Worm (Caenorhabditis elegans) whole organism, early embryonic: Measurements from ENCODE around the gene srj-44.

ENCODE experiments used
- B0310.2 ChIP-seq: sonication (generic microtip); optimal IDR thresholded peaks from 2 replicates; lab custom pipeline; 2016; ENCODE audit warnings: mild to moderate bottlenecking, missing genetic modification characterization, missing compliant biosample characterization
- F13C5.2 ChIP-seq: sonication (generic microtip); optimal IDR thresholded peaks from 2 replicates; lab custom pipeline; 2017; ENCODE audit warnings: mild to moderate bottlenecking, missing genetic modification characterization, inconsistent platforms, missing compliant biosample characterization
- aly-1 ChIP-seq: sonication (generic microtip); optimal IDR thresholded peaks from 2 replicates; lab custom pipeline; 2016; ENCODE audit warnings: missing genetic modification characterization, missing compliant biosample characterization
- ama-1 ChIP-seq: fragments of 150-350 bp; optimal IDR thresholded peaks from 2 replicates; lab custom pipeline; 2014
- ceh-13 ChIP-seq: fragments of 200-800 bp; sonication (Bioruptor generic); optimal IDR thresholded peaks from 2 replicates; lab custom pipeline; 2018; ENCODE audit warnings: mild to moderate bottlenecking, missing genetic modification characterization, missing compliant biosample characterization
- ceh-36 ChIP-seq: sonication (generic microtip); optimal IDR thresholded peaks from 2 replicates; lab custom pipeline; 2016; ENCODE audit warnings: missing genetic modification characterization, inconsistent platforms, missing compliant biosample characterization
- ets-7 ChIP-seq: sonication (generic microtip); optimal IDR thresholded peaks from 2 replicates; lab custom pipeline; 2016; ENCODE audit warnings: missing genotype, missing genetic modification characterization, missing compliant biosample characterization
- flt-1 ChIP-seq: fragments of 200-800 bp; sonication (Bioruptor generic); IDR thresholded peaks from 2 replicates; pipeline ENCODE4 v1.3.6; 2022; ENCODE audit warnings: missing genetic modification characterization, missing compliant biosample characterization
- hmbx-1 ChIP-seq: sonication (generic microtip); optimal IDR thresholded peaks from 2 replicates; lab custom pipeline; 2016; ENCODE audit warnings: mild to moderate bottlenecking, missing genetic modification characterization, missing compliant biosample characterization
- hmg-4 ChIP-seq: fragments of 200-800 bp; sonication (Bioruptor generic); optimal IDR thresholded peaks from 2 replicates; lab custom pipeline; 2018; ENCODE audit warnings: mild to moderate bottlenecking, missing genetic modification characterization, missing compliant biosample characterization
- hnd-1 ChIP-seq: sonication (generic microtip); optimal IDR thresholded peaks from 2 replicates; lab custom pipeline; 2016; ENCODE audit warnings: missing genetic modification characterization, missing compliant biosample characterization
- pes-1 ChIP-seq: fragments of 200-800 bp; sonication (Bioruptor generic); IDR thresholded peaks from 2 replicates; pipeline ENCODE4 v1.3.6; 2022; ENCODE audit warnings: missing genetic modification reagents, missing genetic modification characterization, missing compliant biosample characterization
- scrt-1 ChIP-seq: fragments of 200-800 bp; sonication (Bioruptor generic); IDR thresholded peaks from 2 replicates; pipeline ENCODE4 v1.3.6; 2022; ENCODE audit warnings: missing genetic modification characterization, missing compliant biosample characterization
- sea-1 ChIP-seq: fragments of 200-800 bp; sonication (Bioruptor generic); conservative IDR thresholded peaks from 2 replicates; pipeline ENCODE4 v1.3.6; 2022; ENCODE audit warnings: missing genetic modification characterization, missing compliant biosample characterization
- tbx-11 ChIP-seq: fragments of 200-800 bp; sonication (Bioruptor generic); IDR thresholded peaks from 2 replicates; pipeline ENCODE4 v1.3.6; 2022; ENCODE audit warnings: missing genetic modification characterization, missing compliant biosample characterization
- tbx-37 ChIP-seq: fragments of 200-800 bp; sonication (Bioruptor generic); conservative IDR thresholded peaks from 2 replicates; pipeline ENCODE4 v1.3.6; 2022; ENCODE audit warnings: missing genetic modification reagents, missing genetic modification characterization, missing compliant biosample characterization
- tra-4 ChIP-seq: sonication (generic microtip); optimal IDR thresholded peaks from 2 replicates; lab custom pipeline; 2017; ENCODE audit warnings: missing genetic modification characterization, missing compliant biosample characterization

Gene srj-44

DNA sequence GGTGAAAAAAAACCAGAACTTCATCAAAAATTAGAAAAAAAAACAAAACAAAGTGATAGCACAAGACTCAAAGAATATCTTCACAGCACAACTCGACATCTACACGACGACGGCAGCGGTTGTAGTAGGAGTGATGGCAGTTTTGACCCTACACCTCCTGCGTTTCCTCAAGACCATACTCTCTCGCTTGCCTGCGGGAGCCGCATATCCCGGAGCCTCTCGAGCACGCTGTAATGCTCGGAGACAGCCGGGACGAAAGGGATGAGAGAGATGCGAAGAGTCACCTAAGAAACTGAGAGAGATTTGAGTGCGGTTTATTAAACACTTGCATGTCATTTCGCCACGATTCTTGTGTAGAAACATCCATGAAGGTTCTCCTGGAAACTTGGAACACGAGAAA is 36.2 kb downstream of the srj-44 start:
- TF ChIP-seq pes-1 (GFP tag; lab: Robert Waterston, UW): no peak
- TF ChIP-seq tra-4: no peak
- TF ChIP-seq tbx-11 (GFP tag; lab: Robert Waterston, UW): no peak; the same call in 1 of the 2 replicates
- no peak for TF ChIP-seq flt-1
- no peak for TF ChIP-seq ceh-13 (GFP tag; lab: Kevin White, UChicago)
- TF ChIP-seq aly-1 (tag; lab: Kevin White, UChicago): no peak
- TF ChIP-seq ama-1 (lab: Kevin White, UChicago): no peak

DNA sequence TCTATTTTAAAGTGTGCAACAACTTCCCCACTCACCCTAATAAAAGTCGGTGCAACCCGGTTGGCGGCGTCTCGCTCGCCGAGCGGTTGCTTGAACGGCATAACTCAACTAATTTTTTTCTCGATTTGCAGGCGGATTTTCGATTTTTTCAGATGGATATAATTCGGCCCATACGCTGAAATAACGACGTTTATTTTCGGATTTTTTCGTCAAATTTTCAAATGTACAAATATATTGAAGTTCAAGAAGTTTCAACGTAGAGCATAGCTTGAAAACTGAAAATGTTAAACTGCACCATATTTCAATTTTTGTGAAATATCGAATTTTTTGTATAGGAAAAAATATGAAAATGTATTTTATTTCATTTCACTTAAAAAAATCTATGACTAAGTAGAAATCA is 37.9 kb downstream of the srj-44 start, which contains the start of gene ketn-1:
Gene ketn-1 (minus strand): TSS at position 101 of the 400 bp plus-strand sequence.
- TF ChIP-seq F13C5.2 (tag; lab: Kevin White, UChicago) (no peak), ama-1 (lab: Kevin White, UChicago) (no peak), hmg-4 (GFP tag; lab: Kevin White, UChicago) (no peak), hnd-1 (tag; lab: Kevin White, UChicago) (no peak), ceh-36 (tag; lab: Kevin White, UChicago) (no peak)

- TF ChIP-seq aly-1 (tag; lab: Kevin White, UChicago) (no peak), tra-4 (no peak), scrt-1 (GFP tag; lab: Robert Waterston, UW) (no peak), sea-1 (GFP tag; lab: Robert Waterston, UW) (no peak)
Measured at ce11 chrV:2803258-2803657, 42.4 kb downstream of the srj-44 start.

ce11 chrV:2801955-2802354 is 43.7 kb downstream of the srj-44 start:
- TF ChIP-seq flt-1 (no peak), tbx-37 (GFP tag; lab: Robert Waterston, UW) (no peak), ets-7 (tag; lab: Kevin White, UChicago) (no peak), sea-1 (GFP tag; lab: Robert Waterston, UW) (no peak), ama-1 (lab: Kevin White, UChicago) (no peak), B0310.2 (tag; lab: Kevin White, UChicago) (no peak), hmbx-1 (tag; lab: Kevin White, UChicago) (no peak), tra-4 (no peak), scrt-1 (GFP tag; lab: Robert Waterston, UW) (no peak), hnd-1 (tag; lab: Kevin White, UChicago) (no peak), F13C5.2 (tag; lab: Kevin White, UChicago) (no peak), hmg-4 (GFP tag; lab: Kevin White, UChicago) (no peak), ceh-36 (tag; lab: Kevin White, UChicago) (no peak)

DNA sequence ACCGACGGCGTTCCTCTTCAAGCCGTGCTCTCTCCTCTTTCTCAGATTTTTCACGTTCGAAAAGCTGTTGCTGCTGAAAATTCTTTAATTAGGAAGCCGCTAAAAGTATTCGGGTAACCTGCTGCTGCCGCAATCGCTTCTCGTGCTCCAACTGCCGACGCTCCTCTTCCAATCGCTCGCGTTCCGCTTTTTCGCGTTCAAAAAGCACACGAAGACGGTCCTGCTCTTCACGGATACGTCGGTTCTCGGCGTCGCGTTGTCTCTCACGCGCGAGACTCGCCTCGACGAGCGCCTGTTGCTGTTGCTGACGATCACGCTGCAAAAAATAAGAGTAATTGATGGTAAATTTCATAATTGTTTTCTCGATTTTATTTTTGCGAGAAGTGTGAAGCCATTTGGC is 45.0 kb downstream of the srj-44 start:
- TF ChIP-seq hmg-4 (GFP tag; lab: Kevin White, UChicago): no peak
- no peak for TF ChIP-seq ceh-13 (GFP tag; lab: Kevin White, UChicago)

DNA sequence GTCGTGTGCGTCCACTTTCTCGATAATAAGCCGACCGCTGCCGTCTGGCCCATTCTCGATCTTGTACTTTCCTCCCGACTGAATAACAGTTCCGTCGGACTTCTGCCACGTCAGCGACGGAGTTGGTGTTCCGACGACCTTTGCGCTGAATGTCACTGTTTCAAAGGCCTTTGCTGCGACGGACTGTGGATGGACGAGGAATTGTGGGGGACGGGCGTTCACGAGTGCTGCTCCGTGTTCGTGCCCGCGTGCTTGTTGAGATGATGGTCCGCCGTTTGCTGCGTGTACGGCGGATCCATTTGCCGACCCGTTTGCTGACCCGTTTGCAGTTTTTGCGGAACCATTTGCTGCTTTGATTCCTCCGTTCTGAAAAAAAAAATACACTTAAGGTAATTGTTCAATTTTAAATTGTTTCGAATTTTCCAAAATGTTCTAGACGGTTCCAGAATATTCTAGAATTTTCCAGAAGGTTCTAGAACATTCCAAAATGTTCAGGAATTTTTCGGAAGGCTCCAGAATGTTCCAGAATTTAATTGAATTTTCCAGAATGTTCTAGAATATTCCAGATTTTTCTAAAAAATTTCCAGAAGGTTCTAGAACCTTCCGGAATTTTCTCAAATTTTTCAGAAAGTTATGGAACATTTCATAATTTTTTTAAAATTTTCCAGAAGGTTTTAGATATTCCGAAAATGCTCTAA is 46.4 kb downstream of the srj-44 start:
- no peak for TF ChIP-seq hnd-1 (tag; lab: Kevin White, UChicago)
- no peak for TF ChIP-seq flt-1
- no peak for TF ChIP-seq ama-1 (lab: Kevin White, UChicago)
- no peak for TF ChIP-seq tbx-37 (GFP tag; lab: Robert Waterston, UW)
- no peak for TF ChIP-seq tbx-11 (GFP tag; lab: Robert Waterston, UW)
- no peak for TF ChIP-seq sea-1 (GFP tag; lab: Robert Waterston, UW)
- TF ChIP-seq pes-1 (GFP tag; lab: Robert Waterston, UW): no peak
- TF ChIP-seq ceh-36 (tag; lab: Kevin White, UChicago): no peak
- TF ChIP-seq hmg-4 (GFP tag; lab: Kevin White, UChicago): no peak
- TF ChIP-seq F13C5.2 (tag; lab: Kevin White, UChicago): no peak
- TF ChIP-seq aly-1 (tag; lab: Kevin White, UChicago): no peak

DNA sequence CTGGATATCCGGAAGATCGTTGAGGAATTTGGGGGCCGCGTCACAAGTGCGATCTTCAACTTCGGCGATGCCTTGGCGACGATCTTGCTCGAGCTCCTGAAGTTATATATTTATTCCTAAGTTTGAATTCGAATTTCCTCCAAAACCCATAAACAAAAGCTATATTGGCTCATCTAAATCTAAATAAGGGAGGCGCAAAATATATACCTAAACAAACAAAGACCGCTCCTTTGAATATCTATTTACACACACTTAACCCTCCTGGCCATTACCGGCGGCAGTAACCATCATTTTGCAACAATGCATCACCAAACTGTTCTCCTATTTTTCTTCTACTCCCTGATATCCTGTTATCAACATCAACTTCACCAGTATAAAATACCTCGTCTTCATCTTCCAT is 49.7 kb downstream of the srj-44 start, which contains the start of gene F54E2.2:
Gene F54E2.2 (plus strand): TSS at position 301 of the 400 bp plus-strand sequence.
- no peak for TF ChIP-seq pes-1 (GFP tag; lab: Robert Waterston, UW)
- no peak for TF ChIP-seq hmbx-1 (tag; lab: Kevin White, UChicago)
- TF ChIP-seq ceh-13 (GFP tag; lab: Kevin White, UChicago): no peak
- no peak for TF ChIP-seq aly-1 (tag; lab: Kevin White, UChicago)
- TF ChIP-seq tbx-37 (GFP tag; lab: Robert Waterston, UW): no peak
- TF ChIP-seq tbx-11 (GFP tag; lab: Robert Waterston, UW): no peak
- no peak for TF ChIP-seq hnd-1 (tag; lab: Kevin White, UChicago)
- TF ChIP-seq ama-1 (lab: Kevin White, UChicago): no peak
- TF ChIP-seq ets-7 (tag; lab: Kevin White, UChicago): no peak
- no peak for TF ChIP-seq scrt-1 (GFP tag; lab: Robert Waterston, UW)
- TF ChIP-seq sea-1 (GFP tag; lab: Robert Waterston, UW): no peak
- no peak for TF ChIP-seq F13C5.2 (tag; lab: Kevin White, UChicago)
- TF ChIP-seq flt-1: no peak
- TF ChIP-seq tra-4: no peak
- TF ChIP-seq ceh-36 (tag; lab: Kevin White, UChicago): no peak
